Worm (Caenorhabditis elegans): ENCODE results near the gene npr-25.
A peak's percentile ranks its signal among the peaks of the same experiment; 100 is the strongest.

DNA sequence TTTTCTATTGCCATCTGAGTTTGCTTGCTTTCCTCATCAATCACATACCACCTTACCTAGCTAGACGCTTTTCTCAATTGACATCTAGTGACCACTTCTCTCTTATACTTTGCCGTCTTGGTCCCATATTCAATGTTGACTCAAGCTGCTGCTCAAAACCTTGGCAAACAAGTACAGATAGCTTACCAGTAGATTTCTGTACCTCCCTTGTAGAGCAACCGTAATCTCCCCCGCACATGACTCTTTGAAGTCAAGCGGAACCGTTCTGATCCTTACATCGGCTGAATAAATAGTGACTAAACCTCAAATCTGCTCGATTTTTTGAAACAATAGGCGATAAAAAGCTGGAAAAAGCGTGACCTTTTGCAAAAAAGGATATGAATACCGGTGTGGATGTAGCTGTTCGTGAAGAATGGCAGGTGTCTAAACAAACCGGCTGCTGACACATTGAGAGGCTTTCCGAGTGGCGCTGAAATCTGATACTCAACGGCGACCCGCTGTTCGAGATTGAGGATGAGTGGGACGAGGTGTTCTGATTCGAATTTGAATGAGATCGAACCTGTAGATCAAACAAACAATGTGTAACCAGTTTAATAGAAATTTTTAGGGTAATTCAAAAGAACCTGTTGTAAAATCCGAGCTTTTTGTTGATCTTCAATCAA lies 16.9 kb downstream of the npr-25 start:
- TF ChIP-seq mep-1 (tag; optimal IDR thresholded peaks at IDR 0.05) = no peak
- TF ChIP-seq ham-2 (GFP tag; optimal IDR thresholded peaks at IDR 0.05) = no peak
- TF ChIP-seq unc-62 (GFP tag; optimal IDR thresholded peaks at IDR 0.05) = no peak
- TF ChIP-seq elt-3 (tag; optimal IDR thresholded peaks at IDR 0.05) = no peak
- peak; percentile 4 for TF ChIP-seq pha-4 (tag; optimal IDR thresholded peaks at IDR 0.05)
- no peak for TF ChIP-seq unc-39 (tag; optimal IDR thresholded peaks at IDR 0.05)
- TF ChIP-seq ces-1 (GFP tag; optimal IDR thresholded peaks at IDR 0.05) = no peak
- TF ChIP-seq nhr-28 (tag; optimal IDR thresholded peaks at IDR 0.05) = no peak
- TF ChIP-seq ceh-43 (GFP tag; optimal IDR thresholded peaks at IDR 0.05) = no peak
- TF ChIP-seq snpc-4 (tag; optimal IDR thresholded peaks at IDR 0.05) = no peak
- TF ChIP-seq lin-13 (tag; optimal IDR thresholded peaks at IDR 0.05) = no peak
- no peak for TF ChIP-seq nhr-237 (tag; optimal IDR thresholded peaks at IDR 0.05)
